Fruit fly (Drosophila melanogaster): ENCODE results near the gene Ggt-1.

The Ggt-1 gene

dm6 chrX:18537066-18537759 lies 24.9 kb upstream of the Ggt-1 start:
- TF ChIP-seq CG11617 (GFP tag; optimal IDR thresholded peaks at IDR 0.05) = no peak
- no peak for TF ChIP-seq tj (GFP tag; optimal IDR thresholded peaks at IDR 0.05)
- TF ChIP-seq cnc (optimal IDR thresholded peaks at IDR 0.05) = no peak
- TF ChIP-seq Crg-1 (GFP tag; optimal IDR thresholded peaks at IDR 0.05) = no peak
- no peak for TF ChIP-seq kay (GFP tag; ENCODE audit: borderline replicate concordance)

DNA sequence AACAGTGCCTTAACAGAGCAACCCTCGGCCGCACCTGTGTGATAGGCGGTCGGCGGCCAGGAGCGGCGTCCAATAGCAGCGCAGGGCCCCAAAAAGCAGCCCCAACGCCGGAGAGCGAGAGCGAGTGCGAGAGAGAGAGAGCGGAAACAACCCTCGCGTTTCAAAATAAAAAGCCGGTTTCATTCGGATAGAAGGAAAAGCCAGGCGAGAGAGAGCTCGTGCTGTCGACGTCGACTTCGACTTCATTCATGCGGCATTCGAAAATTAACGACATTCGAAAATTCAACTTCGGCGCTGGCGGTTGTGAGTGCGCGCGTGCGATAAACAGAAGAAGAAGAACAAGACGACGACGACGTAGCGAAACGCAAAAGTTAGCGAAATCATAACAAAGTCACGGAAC lies 22.1 kb upstream of the Ggt-1 start:
- TF ChIP-seq bab1 (GFP tag; optimal IDR thresholded peaks at IDR 0.05) (peak; percentile 19), ovo (GFP tag; optimal IDR thresholded peaks at IDR 0.05) (no peak), cnc (optimal IDR thresholded peaks at IDR 0.05) (no peak), CG1620 (GFP tag; optimal IDR thresholded peaks at IDR 0.05) (no peak), tj (GFP tag; optimal IDR thresholded peaks at IDR 0.05) (peak; percentile 23), Hr96 (GFP tag; optimal IDR thresholded peaks at IDR 0.05) (no peak), CG7045 (GFP tag; optimal IDR thresholded peaks at IDR 0.05) (no peak), Mnt (GFP tag; optimal IDR thresholded peaks at IDR 0.05) (no peak), cic (GFP tag; optimal IDR thresholded peaks at IDR 0.05) (peak; percentile 18), Crg-1 (GFP tag; optimal IDR thresholded peaks at IDR 0.05) (no peak)

DNA sequence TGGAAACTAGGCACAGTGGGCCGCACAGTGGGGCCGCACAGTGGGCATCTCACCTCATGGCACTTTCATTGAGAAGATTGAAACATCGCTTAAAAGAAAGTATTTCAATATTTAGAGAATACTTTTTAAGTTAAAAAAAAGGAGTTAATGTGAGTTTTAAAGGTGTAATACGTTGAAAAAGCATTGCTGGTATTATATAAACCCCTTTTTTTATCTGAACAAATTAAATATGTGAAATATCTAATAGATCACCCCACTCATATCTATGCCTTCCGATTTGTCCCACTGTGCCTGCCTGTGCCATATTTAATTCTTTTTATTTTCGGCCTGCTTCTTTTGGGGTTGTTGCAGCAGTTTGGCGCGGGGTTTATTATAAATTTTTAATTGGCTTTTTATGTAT lies 21.0 kb upstream of the Ggt-1 start:
- TF ChIP-seq tj (GFP tag; optimal IDR thresholded peaks at IDR 0.05) (no peak), kay (GFP tag; ENCODE audit: borderline replicate concordance) (peak; percentile 28), bab1 (GFP tag; optimal IDR thresholded peaks at IDR 0.05) (no peak)

- no peak for TF ChIP-seq CG14711 (tag; optimal IDR thresholded peaks at IDR 0.05)
- TF ChIP-seq toe (GFP tag; optimal IDR thresholded peaks at IDR 0.05) = no peak
- no peak for TF ChIP-seq cic (GFP tag; optimal IDR thresholded peaks at IDR 0.05)
- TF ChIP-seq bab1 (GFP tag; optimal IDR thresholded peaks at IDR 0.05) = no peak
- TF ChIP-seq tj (GFP tag; optimal IDR thresholded peaks at IDR 0.05) = no peak
- TF ChIP-seq CG11617 (GFP tag; optimal IDR thresholded peaks at IDR 0.05) = no peak
- TF ChIP-seq Crg-1 (GFP tag; optimal IDR thresholded peaks at IDR 0.05) = no peak
- TF ChIP-seq CG5204 (GFP tag; optimal IDR thresholded peaks at IDR 0.05) = no peak
- no peak for TF ChIP-seq CG33017 (tag; optimal IDR thresholded peaks at IDR 0.05)
- TF ChIP-seq cnc (optimal IDR thresholded peaks at IDR 0.05) = no peak
- no peak for TF ChIP-seq CG1620 (GFP tag; optimal IDR thresholded peaks at IDR 0.05)
- TF ChIP-seq Mnt (GFP tag; optimal IDR thresholded peaks at IDR 0.05) = no peak
Observed at dm6 chrX:18528166-18528733, 15.9 kb upstream of the Ggt-1 start, which contains the start of the genes CG15042 and CG15047. Gene CG15042, minus strand, starts transcription at chrX:18528266. Gene CG15047, plus strand, starts transcription at chrX:18528683.

DNA sequence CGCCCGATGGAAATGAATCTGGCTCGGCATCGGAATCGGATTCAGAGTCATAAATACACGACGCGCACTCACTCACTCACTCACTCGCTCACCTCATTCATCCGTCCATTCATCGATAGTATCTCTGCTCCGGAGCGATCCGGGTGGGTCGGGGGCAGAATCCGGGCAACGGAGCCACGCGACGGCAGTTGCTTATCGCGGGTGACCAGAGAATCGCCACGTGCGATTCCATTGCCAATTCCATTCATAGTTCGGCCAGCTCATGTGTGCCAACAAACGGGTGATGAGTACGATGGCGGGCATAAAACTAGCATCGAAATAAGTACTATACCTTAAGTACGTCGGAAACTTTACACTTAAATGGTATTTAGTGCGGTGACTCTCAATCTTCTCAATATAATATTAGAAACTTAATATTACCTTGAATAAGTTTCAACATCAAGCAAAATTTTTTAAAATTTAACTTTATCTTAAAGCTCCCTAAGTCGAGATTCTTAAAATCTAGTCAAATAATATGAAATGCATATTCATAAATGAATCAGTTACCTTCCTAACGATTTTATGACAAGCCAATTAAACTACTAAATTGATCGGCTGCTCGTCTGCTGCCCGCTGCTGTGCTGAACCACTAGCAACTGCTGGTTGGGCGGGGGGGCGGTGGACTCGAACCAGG lies 12.4 kb upstream of the Ggt-1 start:
- TF ChIP-seq cic (GFP tag; optimal IDR thresholded peaks at IDR 0.05) (peak; percentile 87), pad (GFP tag; optimal IDR thresholded peaks at IDR 0.05) (no peak), Mnt (GFP tag; optimal IDR thresholded peaks at IDR 0.05) (peak; percentile 31)

- TF ChIP-seq CG5204 (GFP tag; optimal IDR thresholded peaks at IDR 0.05) (no peak), CG7045 (GFP tag; optimal IDR thresholded peaks at IDR 0.05) (no peak), CG1620 (GFP tag; optimal IDR thresholded peaks at IDR 0.05) (no peak), CG11617 (GFP tag; optimal IDR thresholded peaks at IDR 0.05) (no peak), Mnt (GFP tag; optimal IDR thresholded peaks at IDR 0.05) (no peak), tj (GFP tag; optimal IDR thresholded peaks at IDR 0.05) (no peak), cic (GFP tag; optimal IDR thresholded peaks at IDR 0.05) (no peak), CG12768 (GFP tag; optimal IDR thresholded peaks at IDR 0.05) (no peak), Crg-1 (GFP tag; optimal IDR thresholded peaks at IDR 0.05) (no peak), ovo (GFP tag; optimal IDR thresholded peaks at IDR 0.05) (no peak), Hr96 (GFP tag; optimal IDR thresholded peaks at IDR 0.05) (no peak), CG14711 (tag; optimal IDR thresholded peaks at IDR 0.05) (no peak), toe (GFP tag; optimal IDR thresholded peaks at IDR 0.05) (no peak)
Observed at dm6 chrX:18523146-18523812, 11.0 kb upstream of the Ggt-1 start.

DNA sequence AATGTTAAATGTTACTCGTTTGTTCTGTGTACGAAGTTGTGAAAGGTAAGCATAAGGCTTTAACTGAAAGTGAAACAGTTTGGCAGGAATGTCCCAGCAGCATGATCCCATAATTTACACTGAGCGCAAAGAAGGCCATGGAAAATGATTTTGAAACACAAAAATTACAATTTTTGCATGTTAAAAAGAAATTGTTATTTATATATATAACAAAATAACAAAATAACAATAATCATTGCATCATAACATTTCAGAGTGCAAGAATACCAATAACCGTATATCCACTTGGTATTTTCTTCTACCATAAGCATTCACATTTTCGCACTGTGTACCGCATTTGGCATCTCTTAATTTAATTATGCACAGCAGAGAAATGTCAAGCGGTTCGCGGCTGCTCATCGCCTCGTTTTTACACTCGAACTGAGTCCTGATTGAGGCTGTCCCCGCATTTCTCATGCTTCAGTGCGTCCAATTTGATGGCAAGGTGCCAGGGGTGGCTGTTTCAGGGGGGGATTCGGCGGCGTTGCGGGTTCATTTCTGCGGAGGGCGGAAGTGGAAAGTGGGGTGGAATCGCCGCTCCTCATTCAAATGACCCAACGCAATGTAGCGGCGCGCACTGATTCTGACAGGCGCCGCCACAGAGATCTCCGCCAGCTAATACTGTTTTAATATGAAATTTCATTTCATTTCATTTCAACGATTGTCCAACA lies 10.2 kb upstream of the Ggt-1 start, which contains the start of gene CG6481:
TSS of gene CG6481 (minus strand) at position 51 of the 710 bp plus-strand sequence.
- TF ChIP-seq Mnt (GFP tag; optimal IDR thresholded peaks at IDR 0.05) (no peak), CG7101 (tag; optimal IDR thresholded peaks at IDR 0.05) (no peak)

All from whole organism, adult.